Fruit fly (Drosophila melanogaster): ENCODE measurements around the gene CG43063.

CG43063 gene

DNA sequence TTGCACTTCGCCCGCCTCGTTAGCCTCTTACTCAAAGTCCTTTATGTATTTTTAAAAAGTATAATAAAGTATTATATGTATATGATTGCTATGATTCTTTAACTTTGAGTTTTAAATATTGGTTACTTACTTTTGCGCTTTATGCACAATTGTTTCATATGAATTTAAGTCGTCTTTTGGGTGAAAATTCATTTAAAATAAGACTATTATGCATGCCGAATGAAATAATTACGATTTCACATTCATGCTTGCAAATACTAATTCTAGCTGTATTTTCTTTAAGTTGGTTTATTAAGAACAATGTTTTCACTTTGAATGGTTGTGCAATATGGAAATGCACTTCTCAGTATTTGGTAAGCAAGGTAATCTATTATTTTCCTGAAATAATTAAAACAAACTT lies at the start of gene CG43063:
Gene CG43063, plus strand, starts transcription at position 301 of the 400 bp plus-strand sequence.
- no peak for TF ChIP-seq CG33017 (tag; optimal IDR thresholded peaks at IDR 0.05)
- TF ChIP-seq cnc (optimal IDR thresholded peaks at IDR 0.05) = no peak
- no peak for TF ChIP-seq Crg-1 (GFP tag; optimal IDR thresholded peaks at IDR 0.05)
- no peak for TF ChIP-seq CG11617 (GFP tag; optimal IDR thresholded peaks at IDR 0.05)
- no peak for TF ChIP-seq Mnt (GFP tag; optimal IDR thresholded peaks at IDR 0.05)
- no peak for TF ChIP-seq CG12768 (GFP tag; optimal IDR thresholded peaks at IDR 0.05)
- TF ChIP-seq CG7101 (tag; optimal IDR thresholded peaks at IDR 0.05) = no peak
- no peak for TF ChIP-seq CG5204 (GFP tag; optimal IDR thresholded peaks at IDR 0.05)
- TF ChIP-seq tj (GFP tag; optimal IDR thresholded peaks at IDR 0.05) = no peak

DNA sequence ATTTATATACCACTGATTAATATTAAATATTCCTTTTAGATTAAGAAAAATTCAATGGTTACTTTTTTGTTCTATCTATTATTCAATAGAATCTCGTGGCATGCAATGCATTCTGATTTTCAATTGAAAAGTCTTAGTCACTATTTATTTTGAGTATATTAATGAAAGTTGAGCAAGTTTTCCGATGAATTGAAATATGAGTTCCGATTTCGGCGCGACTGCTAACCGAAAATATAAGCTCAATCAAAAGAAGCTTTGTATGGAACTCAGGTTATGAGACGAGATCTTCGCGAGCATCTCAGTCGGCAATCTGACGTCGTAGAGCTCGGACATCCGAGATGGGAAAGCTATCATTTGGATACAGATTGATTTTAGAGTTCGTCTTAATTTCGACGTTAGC lies 47.9 kb upstream of the CG43063 start, which contains the start of gene CG11668:
Gene CG11668, plus strand, starts transcription at position 301 of the 400 bp plus-strand sequence.
- TF ChIP-seq CG5204 (GFP tag; optimal IDR thresholded peaks at IDR 0.05) (no peak), Mnt (GFP tag; optimal IDR thresholded peaks at IDR 0.05) (no peak), Crg-1 (GFP tag; optimal IDR thresholded peaks at IDR 0.05) (no peak), CG7045 (GFP tag; optimal IDR thresholded peaks at IDR 0.05) (no peak), Hr96 (GFP tag; optimal IDR thresholded peaks at IDR 0.05) (no peak), Clk (GFP tag; optimal IDR thresholded peaks at IDR 0.05) (no peak), cnc (optimal IDR thresholded peaks at IDR 0.05) (no peak), pad (GFP tag; optimal IDR thresholded peaks at IDR 0.05) (no peak), bab1 (GFP tag; optimal IDR thresholded peaks at IDR 0.05) (no peak), CG33017 (tag; optimal IDR thresholded peaks at IDR 0.05) (no peak), CG12768 (GFP tag; optimal IDR thresholded peaks at IDR 0.05) (no peak), ovo (GFP tag; optimal IDR thresholded peaks at IDR 0.05) (no peak), cic (GFP tag; optimal IDR thresholded peaks at IDR 0.05) (no peak), CG11617 (GFP tag; optimal IDR thresholded peaks at IDR 0.05) (no peak), CG7101 (tag; optimal IDR thresholded peaks at IDR 0.05) (no peak), kay (GFP tag; ENCODE audit: borderline replicate concordance) (no peak), CG1620 (GFP tag; optimal IDR thresholded peaks at IDR 0.05) (no peak), CG14711 (tag; optimal IDR thresholded peaks at IDR 0.05) (no peak)

DNA sequence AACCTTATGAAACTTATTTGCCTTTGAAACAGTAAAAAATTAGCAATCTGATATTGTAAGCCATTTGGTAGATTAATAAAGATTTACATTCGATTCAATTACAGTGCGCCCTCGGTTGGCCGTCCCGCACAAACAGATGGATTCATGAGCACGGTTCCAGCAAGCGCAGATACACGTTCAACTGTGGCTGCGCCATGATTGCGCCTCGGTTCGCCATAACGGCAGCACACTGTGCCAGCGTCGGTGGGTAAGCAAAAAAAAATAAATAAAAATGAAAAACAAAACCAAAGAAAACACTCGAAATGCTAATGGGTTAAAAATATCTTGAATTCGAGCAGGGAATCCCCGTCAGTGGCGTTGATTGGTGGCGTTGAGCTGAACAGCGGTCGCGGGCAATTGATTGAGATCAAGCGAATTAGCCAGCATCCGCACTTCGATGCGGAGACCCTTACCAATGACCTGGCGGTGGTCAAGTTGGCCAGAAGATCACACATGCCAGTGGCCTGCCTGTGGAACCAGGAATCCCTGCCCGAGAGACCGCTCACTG lies 46.9 kb upstream of the CG43063 start:
- TF ChIP-seq tj (GFP tag; optimal IDR thresholded peaks at IDR 0.05) (no peak), CG7101 (tag; optimal IDR thresholded peaks at IDR 0.05) (no peak)

DNA sequence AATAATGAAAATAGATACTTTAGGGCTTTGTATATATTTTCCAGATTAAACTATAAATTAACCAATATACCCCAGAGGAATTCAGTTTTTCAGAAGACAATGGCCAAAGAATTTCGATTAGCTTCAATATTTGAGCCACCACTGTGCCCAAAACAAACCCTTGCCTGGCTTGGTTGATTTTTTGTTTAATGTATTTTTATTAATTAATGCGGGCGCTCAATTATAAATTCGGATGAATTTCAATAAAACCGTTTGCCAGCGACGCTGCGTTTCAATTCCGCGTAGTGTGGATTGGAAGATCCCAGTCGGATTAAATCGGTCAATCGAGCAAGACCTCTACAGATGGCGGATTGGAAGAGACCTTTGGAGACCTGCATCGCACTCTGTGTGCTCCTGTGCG lies 44.3 kb upstream of the CG43063 start, which contains the start of gene CG11670:
Gene CG11670, plus strand, starts transcription at position 301 of the 400 bp plus-strand sequence.
- no peak for TF ChIP-seq CG14711 (tag; optimal IDR thresholded peaks at IDR 0.05)
- no peak for TF ChIP-seq kay (GFP tag; ENCODE audit: borderline replicate concordance)
- TF ChIP-seq CG11617 (GFP tag; optimal IDR thresholded peaks at IDR 0.05) = no peak
- no peak for TF ChIP-seq pad (GFP tag; optimal IDR thresholded peaks at IDR 0.05)
- TF ChIP-seq ovo (GFP tag; optimal IDR thresholded peaks at IDR 0.05) = no peak
- TF ChIP-seq toe (GFP tag; optimal IDR thresholded peaks at IDR 0.05) = no peak
- no peak for TF ChIP-seq Clk (GFP tag; optimal IDR thresholded peaks at IDR 0.05)
- no peak for TF ChIP-seq CG1620 (GFP tag; optimal IDR thresholded peaks at IDR 0.05)
- TF ChIP-seq Hr96 (GFP tag; optimal IDR thresholded peaks at IDR 0.05) = no peak
- TF ChIP-seq Crg-1 (GFP tag; optimal IDR thresholded peaks at IDR 0.05) = no peak
- no peak for TF ChIP-seq cnc (optimal IDR thresholded peaks at IDR 0.05)
- TF ChIP-seq CG33017 (tag; optimal IDR thresholded peaks at IDR 0.05) = no peak
- no peak for TF ChIP-seq CG7045 (GFP tag; optimal IDR thresholded peaks at IDR 0.05)
- no peak for TF ChIP-seq bab1 (GFP tag; optimal IDR thresholded peaks at IDR 0.05)

DNA sequence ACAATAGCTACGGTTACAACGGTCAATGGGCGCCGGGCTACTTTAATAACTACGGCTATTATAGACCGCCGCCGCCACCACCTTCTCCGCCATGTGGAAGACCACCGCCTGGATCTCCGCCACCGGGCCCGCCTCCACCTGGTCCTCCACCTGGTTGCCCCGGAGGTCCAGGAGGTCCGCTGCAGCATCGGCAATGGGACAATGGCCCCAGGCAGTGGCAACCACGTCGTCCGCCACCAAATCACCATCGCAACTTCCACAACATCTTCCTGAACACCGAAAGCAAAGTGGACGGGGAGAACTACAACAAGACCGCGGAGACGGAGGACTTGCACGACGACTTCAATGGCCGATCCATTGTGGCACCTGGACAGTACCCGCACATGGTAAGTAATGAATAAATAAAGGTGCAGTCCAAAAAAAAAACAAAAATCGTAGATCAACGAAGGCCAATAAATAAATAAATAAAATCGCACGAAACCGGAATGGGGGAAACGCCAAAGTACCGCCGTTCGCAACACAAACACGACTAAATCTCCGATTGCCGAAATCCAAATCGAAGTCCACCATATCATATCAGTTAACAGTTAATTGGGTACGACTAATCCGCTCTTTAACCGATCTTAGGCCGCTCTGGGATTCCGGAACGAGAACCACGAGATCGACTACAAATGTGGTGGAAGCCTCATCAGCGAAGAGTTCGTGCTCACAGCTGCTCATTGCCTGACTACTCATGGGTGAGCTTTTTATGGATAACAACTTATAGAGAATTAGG lies 43.6 kb upstream of the CG43063 start, which contains the start of gene snk:
Gene snk, minus strand, starts transcription at position 513 of the 775 bp plus-strand sequence.
- TF ChIP-seq pad (GFP tag; optimal IDR thresholded peaks at IDR 0.05) = peak; percentile 63
- no peak for TF ChIP-seq cic (GFP tag; optimal IDR thresholded peaks at IDR 0.05)
- peak; percentile 20 for TF ChIP-seq ovo (GFP tag; optimal IDR thresholded peaks at IDR 0.05)
- no peak for TF ChIP-seq CG5204 (GFP tag; optimal IDR thresholded peaks at IDR 0.05)
- TF ChIP-seq Crg-1 (GFP tag; optimal IDR thresholded peaks at IDR 0.05) = no peak

DNA sequence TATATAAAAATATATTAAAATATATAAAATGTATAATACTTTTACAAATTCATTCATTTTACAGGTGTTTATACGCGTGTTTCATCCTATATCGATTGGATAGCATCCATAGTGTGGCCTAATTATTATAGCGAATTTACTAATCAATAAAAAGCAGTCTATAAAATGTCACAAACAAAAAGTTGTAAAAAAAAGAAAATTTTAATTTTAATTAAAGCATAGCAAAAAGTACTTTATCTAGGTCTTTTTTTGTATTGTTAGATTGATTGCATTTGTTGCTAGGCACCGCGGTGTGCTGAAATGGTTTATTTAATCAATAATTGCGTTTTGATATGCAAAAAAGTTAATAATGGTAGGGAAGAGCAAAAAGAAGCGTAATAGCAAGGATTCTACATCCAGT lies 42.2 kb upstream of the CG43063 start, which contains the start of gene CG45122:
Gene CG45122, plus strand, starts transcription at position 301 of the 400 bp plus-strand sequence.
- TF ChIP-seq ovo (GFP tag; optimal IDR thresholded peaks at IDR 0.05) (no peak), CG11617 (GFP tag; optimal IDR thresholded peaks at IDR 0.05) (no peak), bab1 (GFP tag; optimal IDR thresholded peaks at IDR 0.05) (no peak), kay (GFP tag; ENCODE audit: borderline replicate concordance) (no peak)

DNA sequence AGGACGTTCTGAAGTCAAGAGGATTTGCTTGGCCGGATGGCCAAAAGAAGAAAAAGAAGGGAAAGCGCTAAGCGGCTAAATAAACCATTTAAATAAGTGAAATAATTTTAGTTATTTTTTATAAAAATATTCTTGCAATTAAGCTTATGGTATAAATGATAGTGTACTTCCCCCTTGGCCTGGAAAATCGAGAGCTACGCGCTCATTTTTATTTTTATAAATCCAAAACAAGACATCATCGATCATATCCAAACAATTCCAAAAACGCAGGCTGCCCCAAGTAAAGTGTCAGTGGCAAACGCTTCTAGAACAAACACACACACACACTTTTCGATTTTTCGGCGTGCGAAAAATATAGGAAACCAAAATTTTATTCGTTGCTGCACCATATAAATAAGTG lies 41.6 kb upstream of the CG43063 start, which contains the start of gene Hsc70-2:
Gene Hsc70-2, plus strand, starts transcription at position 301 of the 400 bp plus-strand sequence.
- no peak for TF ChIP-seq CG5204 (GFP tag; optimal IDR thresholded peaks at IDR 0.05)
